Worm (Caenorhabditis elegans) whole organism, early embryonic: ENCODE measurements around the gene F28H7.7.

Source experiments
- F13C5.2 ChIP-seq: sonication (generic microtip); optimal IDR thresholded peaks from 2 replicates; lab custom pipeline; 2017; ENCODE audit warnings: mild to moderate bottlenecking, missing genetic modification characterization, inconsistent platforms, missing compliant biosample characterization
- aly-1 ChIP-seq: sonication (generic microtip); optimal IDR thresholded peaks from 2 replicates; lab custom pipeline; 2016; ENCODE audit warnings: missing genetic modification characterization, missing compliant biosample characterization
- ama-1 ChIP-seq: fragments of 150-350 bp; optimal IDR thresholded peaks from 2 replicates; lab custom pipeline; 2014
- ceh-13 ChIP-seq: fragments of 200-800 bp; sonication (Bioruptor generic); optimal IDR thresholded peaks from 2 replicates; lab custom pipeline; 2018; ENCODE audit warnings: mild to moderate bottlenecking, missing genetic modification characterization, missing compliant biosample characterization
- ceh-36 ChIP-seq: sonication (generic microtip); optimal IDR thresholded peaks from 2 replicates; lab custom pipeline; 2016; ENCODE audit warnings: missing genetic modification characterization, inconsistent platforms, missing compliant biosample characterization
- ets-7 ChIP-seq: sonication (generic microtip); optimal IDR thresholded peaks from 2 replicates; lab custom pipeline; 2016; ENCODE audit warnings: missing genotype, missing genetic modification characterization, missing compliant biosample characterization
- flt-1 ChIP-seq: fragments of 200-800 bp; sonication (Bioruptor generic); IDR thresholded peaks from 2 replicates; pipeline ENCODE4 v1.3.6; 2022; ENCODE audit warnings: missing genetic modification characterization, missing compliant biosample characterization
- hmbx-1 ChIP-seq: sonication (generic microtip); optimal IDR thresholded peaks from 2 replicates; lab custom pipeline; 2016; ENCODE audit warnings: mild to moderate bottlenecking, missing genetic modification characterization, missing compliant biosample characterization
- hnd-1 ChIP-seq: sonication (generic microtip); optimal IDR thresholded peaks from 2 replicates; lab custom pipeline; 2016; ENCODE audit warnings: missing genetic modification characterization, missing compliant biosample characterization
- pes-1 ChIP-seq: fragments of 200-800 bp; sonication (Bioruptor generic); IDR thresholded peaks from 2 replicates; pipeline ENCODE4 v1.3.6; 2022; ENCODE audit warnings: missing genetic modification reagents, missing genetic modification characterization, missing compliant biosample characterization
- scrt-1 ChIP-seq: fragments of 200-800 bp; sonication (Bioruptor generic); IDR thresholded peaks from 2 replicates; pipeline ENCODE4 v1.3.6; 2022; ENCODE audit warnings: missing genetic modification characterization, missing compliant biosample characterization
- sea-1 ChIP-seq: fragments of 200-800 bp; sonication (Bioruptor generic); conservative IDR thresholded peaks from 2 replicates; pipeline ENCODE4 v1.3.6; 2022; ENCODE audit warnings: missing genetic modification characterization, missing compliant biosample characterization
- tbx-37 ChIP-seq: fragments of 200-800 bp; sonication (Bioruptor generic); conservative IDR thresholded peaks from 2 replicates; pipeline ENCODE4 v1.3.6; 2022; ENCODE audit warnings: missing genetic modification reagents, missing genetic modification characterization, missing compliant biosample characterization
- tra-4 ChIP-seq: sonication (generic microtip); optimal IDR thresholded peaks from 2 replicates; lab custom pipeline; 2017; ENCODE audit warnings: missing genetic modification characterization, missing compliant biosample characterization

DNA sequence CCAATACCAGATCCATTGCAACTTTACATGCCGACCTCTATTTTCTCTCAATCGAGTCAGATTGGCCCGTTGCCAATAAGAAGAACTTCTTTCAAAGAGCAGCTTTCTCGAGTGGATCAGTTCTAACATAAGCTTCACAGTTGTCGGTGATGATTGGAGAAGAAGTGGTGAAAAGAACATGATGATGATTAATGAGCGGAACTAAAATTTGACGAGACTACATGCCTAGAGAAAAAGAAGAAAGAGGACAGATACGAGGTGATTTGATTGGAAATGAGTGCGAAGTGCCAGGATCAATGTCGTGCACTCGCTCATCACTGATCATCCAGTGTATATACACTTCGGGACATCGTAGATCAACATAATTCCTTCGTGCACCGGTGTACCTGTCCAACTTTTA is 26.3 kb downstream of the F28H7.7 start:
- TF ChIP-seq ama-1 (no peak), aly-1 (tag; lab: Kevin White, UChicago) (no peak), flt-1 (GFP tag; lab: Robert Waterston, UW) (no peak), hmbx-1 (no peak), F13C5.2 (tag; lab: Kevin White, UChicago) (no peak), pes-1 (no peak), sea-1 (GFP tag; lab: Robert Waterston, UW) (no peak), hnd-1 (tag; lab: Kevin White, UChicago) (no peak), tra-4 (tag; lab: Kevin White, UChicago) (no peak), ets-7 (tag; lab: Kevin White, UChicago) (no peak), tbx-37 (GFP tag; lab: Robert Waterston, UW) (no peak), ceh-13 (GFP tag; lab: Kevin White, UChicago) (no peak), ceh-36 (no peak), scrt-1 (GFP tag; lab: Robert Waterston, UW) (no peak)
